Worm (Caenorhabditis elegans): ENCODE data around the gene nep-9.

ce11 chrII:3374779-3375178, 24.3 kb downstream of the nep-9 start, which contains the start of gene bath-10:
- no peak for TF ChIP-seq zag-1 (tag; optimal IDR thresholded peaks at IDR 0.05)
- TF ChIP-seq ceh-82 (tag; optimal IDR thresholded peaks at IDR 0.05): no peak
- TF ChIP-seq nhr-237 (tag; optimal IDR thresholded peaks at IDR 0.05): no peak
- TF ChIP-seq aly-2 (tag; optimal IDR thresholded peaks at IDR 0.05): no peak
- TF ChIP-seq snpc-4 (tag; optimal IDR thresholded peaks at IDR 0.05): no peak
- TF ChIP-seq blmp-1 (tag; optimal IDR thresholded peaks at IDR 0.05; ENCODE audit: insufficient read depth): no peak
- no peak for TF ChIP-seq sma-9 (GFP tag; optimal IDR thresholded peaks at IDR 0.05)
- no peak for TF ChIP-seq sma-9 (tag; optimal IDR thresholded peaks at IDR 0.05)
- TF ChIP-seq lin-11 (tag; optimal IDR thresholded peaks at IDR 0.05): no peak
- no peak for TF ChIP-seq crh-2 (tag; optimal IDR thresholded peaks at IDR 0.05)
- no peak for TF ChIP-seq R02D3.7 (tag; optimal IDR thresholded peaks at IDR 0.05)
